Fruit fly (Drosophila melanogaster): ENCODE measurements around the gene CG5984.

dm6 chr3R:27217465-27218059 lies 30.2 kb downstream of the CG5984 start:
- no peak for TF ChIP-seq Sin3A (optimal IDR thresholded peaks at IDR 0.05)
- no peak for TF ChIP-seq h (optimal IDR thresholded peaks at IDR 0.05)
- no peak for TF ChIP-seq insv (optimal IDR thresholded peaks at IDR 0.05)

All from Kc167 (cell line).